Fruit fly (Drosophila melanogaster) whole organism, embryonic: Measurements from ENCODE around the gene gdl.
A peak's percentile ranks its signal among the peaks of the same experiment; 100 is the strongest.

Experiments
- CG1233 ChIP-seq: fragments of 200-800 bp; sonication (Bioruptor generic); optimal IDR thresholded peaks from 4 replicates; lab custom pipeline; 2018; ENCODE audit warnings: missing biosample characterization, mild to moderate bottlenecking, missing genetic modification characterization
- CG12744 ChIP-seq: fragments of 200-800 bp; sonication (Bioruptor generic); optimal IDR thresholded peaks from 2 replicates; lab custom pipeline; 2016; ENCODE audit warnings: missing biosample characterization, missing genetic modification characterization
- CG4404 ChIP-seq: fragments of 200-800 bp; sonication (Bioruptor generic); IDR thresholded peaks from 2 replicates; pipeline ENCODE4 v1.3.6; 2022; ENCODE audit warnings: missing biosample characterization, missing genetic modification characterization
- Dip3 ChIP-seq: fragments of 200-800 bp; sonication (Bioruptor generic); optimal IDR thresholded peaks from 3 replicates; lab custom pipeline; 2016; ENCODE audit warnings: missing biosample characterization, missing genetic modification characterization
- Dll ChIP-seq: fragments of 200-800 bp; sonication (Bioruptor generic); IDR thresholded peaks from 4 replicates; pipeline ENCODE4 v1.3.6; 2022; ENCODE audit warnings: missing biosample characterization, missing genetic modification characterization; ENCODE audit not compliant: partially characterized antibody
- Gug ChIP-seq: fragments of 200-800 bp; sonication (Bioruptor generic); IDR thresholded peaks from 4 replicates; pipeline ENCODE4 v1.3.6; 2022; ENCODE audit warnings: missing biosample characterization, missing genetic modification characterization
- NC2α ChIP-seq: fragments of 200-800 bp; sonication (Bioruptor generic); optimal IDR thresholded peaks from 2 replicates; lab custom pipeline; 2016; ENCODE audit warnings: missing biosample characterization, missing genetic modification characterization
- Opbp ChIP-seq: fragments of 200-800 bp; sonication (Bioruptor generic); IDR thresholded peaks from 3 replicates; pipeline ENCODE4 v1.3.6; 2022; ENCODE audit warnings: missing biosample characterization, missing genetic modification characterization; ENCODE audit not compliant: partially characterized antibody
- Pdp1 ChIP-seq, 2 experiments: fragments of 200-800 bp; sonication (Bioruptor generic); optimal IDR thresholded peaks; 3 replicates each; lab custom pipeline; 2016; ENCODE audit warnings: missing biosample characterization in 2 of 2, missing genetic modification characterization in 2 of 2, mild to moderate bottlenecking in 1 of 2, moderate library complexity in 1 of 2

DNA sequence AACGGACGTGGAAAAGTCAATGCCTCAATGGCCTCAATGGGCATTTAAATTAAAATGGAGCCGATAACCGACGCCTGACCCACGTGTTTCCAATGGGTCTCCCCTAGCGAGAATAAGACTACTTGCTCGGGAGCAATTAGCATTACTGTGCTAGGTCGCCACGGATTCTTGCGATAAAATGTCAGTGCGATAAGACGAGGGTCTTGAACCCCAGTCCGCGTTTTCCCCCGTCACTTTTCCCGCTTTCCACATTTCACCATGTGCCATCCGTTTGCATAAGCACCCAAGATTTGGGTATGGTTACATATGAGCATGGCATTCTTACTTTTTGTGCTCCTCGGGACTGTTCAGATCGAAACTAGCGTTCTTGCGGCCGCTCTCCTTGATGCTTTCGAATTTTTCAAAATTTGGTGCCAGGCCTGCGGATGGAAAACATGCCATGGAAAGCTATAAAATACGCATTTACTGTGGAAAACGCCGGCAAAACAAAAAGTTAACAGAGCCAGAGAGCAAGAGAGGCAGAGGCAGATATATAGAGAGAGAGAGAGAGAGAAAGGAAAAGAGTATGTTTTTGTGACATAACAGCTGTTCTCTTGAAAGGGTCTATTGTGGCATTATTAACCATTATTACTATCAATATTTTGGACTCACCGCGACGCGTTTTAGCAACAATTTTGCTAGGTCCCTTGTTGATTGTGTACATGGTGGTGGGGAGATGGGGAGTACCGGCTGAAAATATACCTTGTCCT, 1.9 kb upstream of the gdl start:
- TF ChIP-seq CG4404 (GFP tag; lab: Robert Waterston, UW) (no peak), CG12744 (no peak), Opbp (GFP tag; lab: Robert Waterston, UW) (0 out of 3 replicates have a peak, but pooled peaks have one; percentile 10), CG1233 (GFP tag; lab: Kevin White, UChicago) (no peak), Dll (GFP tag; lab: Robert Waterston, UW) (0 out of 4 replicates have a peak, but pooled peaks have one; percentile 46), Gug (GFP tag; lab: Robert Waterston, UW) (no peak), Dip3 (GFP tag; lab: Kevin White, UChicago) (no peak), Pdp1 (GFP tag; optimal IDR thresholded peaks at IDR 0.05; lab: Kevin White, UChicago) (peak in 1 of 2 experiments; percentile 90), NC2α (GFP tag; lab: Kevin White, UChicago) (no peak)
